Fruit fly (Drosophila melanogaster) whole organism, embryonic: ENCODE results near the gene CG8419.

Source experiments
- Ada2b ChIP-seq: fragments of 200-800 bp; sonication (Bioruptor generic); IDR thresholded peaks from 2 replicates; pipeline ENCODE4 v1.3.6; 2022; ENCODE audit warnings: missing biosample characterization, missing genetic modification characterization
- Adf1 ChIP-seq: fragments of 200-800 bp; sonication (Bioruptor generic); IDR thresholded peaks from 2 replicates; pipeline ENCODE4 v1.3.6; 2022; ENCODE audit warnings: missing biosample characterization, missing genetic modification characterization
- Aef1 ChIP-seq: fragments of 200-800 bp; sonication (Bioruptor generic); IDR thresholded peaks from 3 replicates; pipeline ENCODE4 v1.3.6; 2022; ENCODE audit warnings: missing biosample characterization, missing genetic modification characterization
- CG11247 ChIP-seq: fragments of 200-800 bp; sonication (Bioruptor generic); IDR thresholded peaks from 2 replicates; pipeline ENCODE4 v1.3.6; 2022; ENCODE audit warnings: missing biosample characterization, missing genetic modification characterization
- CG11504 ChIP-seq: fragments of 200-800 bp; sonication (Bioruptor generic); optimal IDR thresholded peaks from 3 replicates; lab custom pipeline; 2019; ENCODE audit warnings: missing biosample characterization, mild to moderate bottlenecking, missing genetic modification characterization, moderate library complexity
- CG11560 ChIP-seq: fragments of 200-800 bp; sonication (Bioruptor generic); IDR thresholded peaks from 3 replicates; pipeline ENCODE4 v1.3.6; 2022; ENCODE audit warnings: missing biosample characterization, missing genetic modification characterization
- CG11696 ChIP-seq: fragments of 200-800 bp; sonication (Bioruptor generic); IDR thresholded peaks from 2 replicates; pipeline ENCODE4 v1.3.6; 2022; ENCODE audit warnings: missing biosample characterization, missing genetic modification characterization
- CG11723 ChIP-seq: fragments of 200-800 bp; sonication (Bioruptor generic); optimal IDR thresholded peaks from 2 replicates; lab custom pipeline; 2017; ENCODE audit warnings: missing biosample characterization, mild to moderate bottlenecking, missing genetic modification characterization
- CG12942 ChIP-seq: fragments of 200-800 bp; sonication (Bioruptor generic); optimal IDR thresholded peaks from 3 replicates; lab custom pipeline; 2016; ENCODE audit warnings: missing biosample characterization, missing genetic modification characterization
- CG14441 ChIP-seq: fragments of 200-800 bp; sonication (Bioruptor generic); IDR thresholded peaks from 2 replicates; pipeline ENCODE4 v1.3.6; 2022; ENCODE audit warnings: missing biosample characterization, missing genetic modification characterization
- CG16779 ChIP-seq: fragments of 200-800 bp; sonication (Bioruptor generic); IDR thresholded peaks from 2 replicates; pipeline ENCODE4 v1.3.6; 2022; ENCODE audit warnings: missing biosample characterization, missing genetic modification characterization
- CG17328 ChIP-seq: fragments of 200-800 bp; sonication (Bioruptor generic); IDR thresholded peaks from 2 replicates; pipeline ENCODE4 v1.3.6; 2022; ENCODE audit warnings: missing biosample characterization, missing genetic modification characterization
- CG17802 ChIP-seq: fragments of 200-800 bp; sonication (Bioruptor generic); optimal IDR thresholded peaks from 2 replicates; lab custom pipeline; 2018; ENCODE audit warnings: missing biosample characterization, mild to moderate bottlenecking, missing genetic modification characterization, moderate library complexity
- CG1832 ChIP-seq: fragments of 200-800 bp; sonication (Bioruptor generic); optimal IDR thresholded peaks from 2 replicates; lab custom pipeline; 2017; ENCODE audit warnings: missing biosample characterization, mild to moderate bottlenecking, missing genetic modification characterization, inconsistent platforms
- CG2875 ChIP-seq: fragments of 200-800 bp; sonication (Bioruptor generic); optimal IDR thresholded peaks from 2 replicates; lab custom pipeline; 2017; ENCODE audit warnings: missing biosample characterization, mild to moderate bottlenecking, missing genetic modification characterization, missing genetic modification reagents
- CG31365 ChIP-seq: fragments of 200-800 bp; sonication (Bioruptor generic); optimal IDR thresholded peaks from 2 replicates; lab custom pipeline; 2018; ENCODE audit warnings: missing biosample characterization, mild to moderate bottlenecking, missing genetic modification characterization
- CG3281 ChIP-seq: fragments of 200-800 bp; sonication (Bioruptor generic); optimal IDR thresholded peaks from 3 replicates; lab custom pipeline; 2017; ENCODE audit warnings: missing biosample characterization, mild to moderate bottlenecking, missing genetic modification characterization
- CG34376 ChIP-seq: fragments of 200-800 bp; sonication (Bioruptor generic); optimal IDR thresholded peaks from 2 replicates; lab custom pipeline; 2018; ENCODE audit warnings: missing biosample characterization, mild to moderate bottlenecking, missing genetic modification characterization
- CG3995 ChIP-seq: fragments of 200-800 bp; sonication (Bioruptor generic); optimal IDR thresholded peaks from 3 replicates; lab custom pipeline; 2016; ENCODE audit warnings: missing biosample characterization, missing genetic modification characterization
- CG5245 ChIP-seq: fragments of 200-800 bp; sonication (Bioruptor generic); optimal IDR thresholded peaks from 3 replicates; lab custom pipeline; 2016; ENCODE audit warnings: missing biosample characterization, missing genetic modification characterization
- CG6654 ChIP-seq: fragments of 200-800 bp; sonication (Bioruptor generic); optimal IDR thresholded peaks from 2 replicates; lab custom pipeline; 2017; ENCODE audit warnings: missing biosample characterization, mild to moderate bottlenecking, missing genetic modification characterization
- CG6813 ChIP-seq: fragments of 200-800 bp; sonication (Bioruptor generic); optimal IDR thresholded peaks from 2 replicates; lab custom pipeline; 2017; ENCODE audit warnings: missing biosample characterization, missing genetic modification characterization, mild to moderate bottlenecking, moderate library complexity, missing genetic modification reagents
- CG8944 ChIP-seq: fragments of 200-800 bp; sonication (Bioruptor generic); optimal IDR thresholded peaks from 3 replicates; lab custom pipeline; 2016; ENCODE audit warnings: missing biosample characterization, missing genetic modification characterization
- CG9215 ChIP-seq: fragments of 200-800 bp; sonication (Bioruptor generic); IDR thresholded peaks from 2 replicates; pipeline ENCODE4 v1.3.6; 2022; ENCODE audit warnings: missing biosample characterization, missing genetic modification characterization
- Dip2 ChIP-seq: fragments of 200-800 bp; sonication (Bioruptor generic); IDR thresholded peaks from 2 replicates; pipeline ENCODE4 v1.3.6; 2022; ENCODE audit warnings: missing biosample characterization, missing genetic modification characterization
- Dll ChIP-seq: fragments of 200-800 bp; sonication (Bioruptor generic); IDR thresholded peaks from 4 replicates; pipeline ENCODE4 v1.3.6; 2022; ENCODE audit warnings: missing biosample characterization, missing genetic modification characterization; ENCODE audit not compliant: partially characterized antibody
- E2f1 ChIP-seq: fragments of 200-800 bp; sonication (Bioruptor generic); IDR thresholded peaks from 2 replicates; pipeline ENCODE4 v1.3.6; 2022; ENCODE audit warnings: missing biosample characterization, missing genetic modification characterization
- Lhr ChIP-seq: fragments of 200-800 bp; sonication (Bioruptor generic); optimal IDR thresholded peaks from 3 replicates; lab custom pipeline; 2017; ENCODE audit warnings: mild to moderate bottlenecking, missing biosample characterization, missing genetic modification reagents, missing genetic modification characterization
- NC2α ChIP-seq: fragments of 200-800 bp; sonication (Bioruptor generic); optimal IDR thresholded peaks from 2 replicates; lab custom pipeline; 2016; ENCODE audit warnings: missing biosample characterization, missing genetic modification characterization
- NK7.1 ChIP-seq: fragments of 200-800 bp; sonication (Bioruptor generic); optimal IDR thresholded peaks from 3 replicates; lab custom pipeline; 2016; ENCODE audit warnings: missing biosample characterization, missing genetic modification characterization
- Nf-YA ChIP-seq: fragments of 200-800 bp; sonication (Bioruptor generic); IDR thresholded peaks from 2 replicates; pipeline ENCODE4 v1.3.6; 2022; ENCODE audit warnings: missing biosample characterization, missing genetic modification characterization
- Ptx1 ChIP-seq: fragments of 200-800 bp; sonication (Bioruptor generic); IDR thresholded peaks from 2 replicates; pipeline ENCODE4 v1.3.6; 2022; ENCODE audit warnings: missing biosample characterization, missing genetic modification characterization
- Sin3A ChIP-seq: fragments of >200 bp; optimal IDR thresholded peaks from 2 replicates; lab custom pipeline; 2018
- Sox102F ChIP-seq: fragments of 200-800 bp; sonication (Bioruptor generic); optimal IDR thresholded peaks from 2 replicates; lab custom pipeline; 2018; ENCODE audit warnings: missing biosample characterization, mild to moderate bottlenecking, missing genetic modification characterization, moderate library complexity
- Usf ChIP-seq: fragments of 200-800 bp; sonication (Bioruptor generic); optimal IDR thresholded peaks from 2 replicates; lab custom pipeline; 2017; ENCODE audit warnings: missing genotype, missing biosample characterization, missing genetic modification characterization
- Xrp1 ChIP-seq: fragments of 200-800 bp; sonication (Bioruptor generic); IDR thresholded peaks from 2 replicates; pipeline ENCODE4 v1.3.6; 2022; ENCODE audit warnings: missing biosample characterization, missing genetic modification characterization
- ara ChIP-seq: fragments of 200-800 bp; sonication (Bioruptor generic); IDR thresholded peaks from 2 replicates; pipeline ENCODE4 v1.3.6; 2022; ENCODE audit warnings: missing biosample characterization, missing genetic modification characterization
- bsh ChIP-seq, 2 experiments: fragments of 200-800 bp; sonication (Bioruptor generic); optimal IDR thresholded peaks; 2 replicates each; lab custom pipeline; 2017 to 2018; ENCODE audit warnings: mild to moderate bottlenecking in 2 of 2, missing biosample characterization in 2 of 2, missing genetic modification characterization in 2 of 2, moderate library complexity in 1 of 2
- dmrt11E ChIP-seq: fragments of 200-800 bp; sonication (Bioruptor generic); optimal IDR thresholded peaks from 3 replicates; lab custom pipeline; 2018; ENCODE audit warnings: missing biosample characterization, mild to moderate bottlenecking, missing genetic modification characterization, moderate library complexity
- hb ChIP-seq: fragments of 200-800 bp; sonication (Bioruptor generic); IDR thresholded peaks from 3 replicates; pipeline ENCODE4 v1.3.6; 2022; ENCODE audit warnings: missing biosample characterization, missing genetic modification characterization; ENCODE audit not compliant: partially characterized antibody
- ind ChIP-seq: fragments of 200-800 bp; sonication (Bioruptor generic); optimal IDR thresholded peaks from 3 replicates; lab custom pipeline; 2016; ENCODE audit warnings: missing biosample characterization, missing genetic modification characterization
- jing ChIP-seq: fragments of 200-800 bp; sonication (Bioruptor generic); optimal IDR thresholded peaks from 2 replicates; lab custom pipeline; 2018; ENCODE audit warnings: missing biosample characterization, mild to moderate bottlenecking, missing genetic modification characterization
- kah ChIP-seq: fragments of 200-800 bp; sonication (Bioruptor generic); optimal IDR thresholded peaks from 2 replicates; lab custom pipeline; 2018; ENCODE audit warnings: missing biosample characterization, mild to moderate bottlenecking, missing genetic modification characterization
- lilli ChIP-seq: fragments of 200-800 bp; sonication (Bioruptor generic); optimal IDR thresholded peaks from 3 replicates; lab custom pipeline; 2016; ENCODE audit warnings: missing biosample characterization, missing genetic modification characterization
- lmd ChIP-seq: fragments of 200-800 bp; sonication (Bioruptor generic); IDR thresholded peaks from 2 replicates; pipeline ENCODE4 v1.3.6; 2022; ENCODE audit warnings: missing biosample characterization, missing genetic modification characterization
- lola ChIP-seq, 3 experiments: fragments of >200 bp in 2 of 3; fragments of 200-800 bp in 1 of 3; sonication (Bioruptor generic) in 1 of 3; optimal IDR thresholded peaks; 2 replicates each; lab custom pipeline; 2017 to 2019; ENCODE audit warnings: missing biosample characterization in 3 of 3, missing genetic modification characterization in 3 of 3, mild to moderate bottlenecking in 1 of 3, moderate library complexity in 1 of 3
- trem ChIP-seq: fragments of 200-800 bp; optimal IDR thresholded peaks from 3 replicates; lab custom pipeline; 2019; ENCODE audit warnings: missing biosample characterization, mild to moderate bottlenecking, missing genetic modification characterization, moderate library complexity
- ttk ChIP-seq: fragments of 200-800 bp; sonication (Bioruptor generic); IDR thresholded peaks from 2 replicates; pipeline ENCODE4 v2.1.2; 2022; ENCODE audit warnings: missing biosample characterization, missing genetic modification characterization
- tup ChIP-seq: fragments of 200-800 bp; sonication (Bioruptor generic); optimal IDR thresholded peaks from 2 replicates; lab custom pipeline; 2016; ENCODE audit warnings: missing biosample characterization, mild to moderate bottlenecking, missing genetic modification characterization, moderate library complexity
- vfl ChIP-seq: fragments of 200-800 bp; sonication (Bioruptor generic); optimal IDR thresholded peaks from 2 replicates; lab custom pipeline; 2016; ENCODE audit warnings: missing biosample characterization, missing genetic modification characterization
- yki ChIP-seq: fragments of >200 bp; optimal IDR thresholded peaks from 3 replicates; lab custom pipeline; 2018
- zfh2 ChIP-seq: fragments of 200-800 bp; sonication (Bioruptor generic); optimal IDR thresholded peaks from 2 replicates; lab custom pipeline; 2016; ENCODE audit warnings: missing biosample characterization, missing genetic modification characterization

The CG8419 gene

dm6 chr2L:8232389-8232788, 26.4 kb downstream of the CG8419 start (continued):
- TF ChIP-seq lola (GFP tag; optimal IDR thresholded peaks at IDR 0.05; lab: Kevin White, UChicago) (no peak), CG5245 (GFP tag; lab: Kevin White, UChicago) (no peak), bsh (GFP tag; optimal IDR thresholded peaks at IDR 0.05; lab: Kevin White, UChicago) (peak; percentile 39 to 91), Xrp1 (GFP tag; lab: Robert Waterston, UW) (0 out of 2 replicates have a peak, but pooled peaks have one; percentile 33), CG3281 (GFP tag; lab: Kevin White, UChicago) (no peak), lmd (GFP tag; lab: Robert Waterston, UW) (no peak), CG17802 (tag; lab: Kevin White, UChicago) (no peak), Nf-YA (no peak), NK7.1 (GFP tag; lab: Kevin White, UChicago) (no peak), NC2α (GFP tag; lab: Kevin White, UChicago) (no peak), zfh2 (no peak), lilli (GFP tag; lab: Kevin White, UChicago) (no peak), CG9215 (GFP tag; lab: Robert Waterston, UW) (no peak), ind (peak; percentile 13), CG11247 (no peak), Adf1 (GFP tag; lab: Robert Waterston, UW) (no peak), Aef1 (GFP tag; lab: Robert Waterston, UW) (no peak), CG12942 (no peak), tup (GFP tag; lab: Kevin White, UChicago) (no peak), Usf (GFP tag; lab: Kevin White, UChicago) (no peak), CG8944 (GFP tag; lab: Kevin White, UChicago) (no peak), Lhr (GFP tag; lab: Kevin White, UChicago) (no peak), CG1832 (GFP tag; lab: Kevin White, UChicago) (no peak), CG34376 (no peak), CG2875 (GFP tag; lab: Kevin White, UChicago) (no peak), CG11560 (tag; lab: Robert Waterston, UW) (no peak), Ptx1 (GFP tag; lab: Robert Waterston, UW) (peak; percentile 29; the same call in 1 of the 2 replicates), CG17328 (GFP tag; lab: Robert Waterston, UW) (0 out of 2 replicates have a peak, but pooled peaks have one; percentile 10), Sox102F (GFP tag; lab: Kevin White, UChicago) (peak; percentile 27), CG6813 (no peak), CG16779 (GFP tag; lab: Robert Waterston, UW) (no peak), CG6654 (no peak), ara (GFP tag; lab: Robert Waterston, UW) (no peak), kah (GFP tag; lab: Kevin White, UChicago) (no peak), Sin3A (lab: Kevin White, UChicago) (no peak), CG3995 (no peak), dmrt11E (tag; lab: Kevin White, UChicago) (no peak), E2f1 (no peak), ttk (no peak), Dll (no peak), CG14441 (GFP tag; lab: Robert Waterston, UW) (0 out of 2 replicates have a peak, but pooled peaks have one; percentile 13), yki (lab: Kevin White, UChicago) (no peak), CG11696 (no peak), hb (GFP tag; lab: Robert Waterston, UW) (no peak), jing (no peak), Ada2b (GFP tag; lab: Robert Waterston, UW) (0 out of 2 replicates have a peak, but pooled peaks have one; percentile 24), vfl (GFP tag; lab: Kevin White, UChicago) (no peak), trem (no peak), CG11723 (GFP tag; lab: Kevin White, UChicago) (no peak), CG31365 (tag; lab: Kevin White, UChicago) (no peak), CG11504 (peak; percentile 16), Dip2 (GFP tag; lab: Robert Waterston, UW) (no peak)
